Worm (Caenorhabditis elegans) whole organism, young adult: Measurements from ENCODE around the gene C14C6.2.

Source experiments
- B0019.2 ChIP-seq: fragments of 200-800 bp; sonication (Bioruptor generic); conservative IDR thresholded peaks from 2 replicates; pipeline ENCODE4 v1.3.6; 2022; ENCODE audit warnings: missing genetic modification reagents, missing genetic modification characterization, missing compliant biosample characterization
- C06A6.2 ChIP-seq: fragments of 200-800 bp; sonication (Bioruptor generic); conservative IDR thresholded peaks from 2 replicates; pipeline ENCODE4 v1.3.6; 2022; ENCODE audit warnings: missing genetic modification characterization, missing compliant biosample characterization
- F10E7.11 ChIP-seq: sonication (generic microtip); optimal IDR thresholded peaks from 2 replicates; lab custom pipeline; 2017; ENCODE audit warnings: mild to moderate bottlenecking, missing genetic modification characterization, moderate library complexity, missing compliant biosample characterization
- F22D6.2 ChIP-seq: sonication (generic microtip); optimal IDR thresholded peaks from 2 replicates; lab custom pipeline; 2016; ENCODE audit warnings: mild to moderate bottlenecking, missing genetic modification characterization, missing compliant biosample characterization
- F23B12.7 ChIP-seq: sonication (generic microtip); optimal IDR thresholded peaks from 2 replicates; lab custom pipeline; 2017; ENCODE audit warnings: missing genetic modification characterization, mild to moderate bottlenecking, missing compliant biosample characterization, antibody characterized with exemption, moderate library complexity; ENCODE audit not compliant: insufficient read depth
- F37B4.10 ChIP-seq: fragments of 200-800 bp; sonication (Bioruptor generic); IDR thresholded peaks from 2 replicates; pipeline ENCODE4 v1.3.6; 2022; ENCODE audit warnings: missing genetic modification characterization, missing compliant biosample characterization
- F39B2.1 ChIP-seq: fragments of 200-800 bp; sonication (Bioruptor generic); IDR thresholded peaks from 2 replicates; pipeline ENCODE4 v1.3.6; 2022; ENCODE audit warnings: missing genetic modification reagents, missing genetic modification characterization, missing compliant biosample characterization
- F55B11.4 ChIP-seq: sonication (generic microtip); optimal IDR thresholded peaks from 2 replicates; lab custom pipeline; 2016; ENCODE audit warnings: missing compliant biosample characterization, missing genetic modification characterization, borderline replicate concordance; ENCODE audit not compliant: insufficient read depth
- T07F8.4 ChIP-seq: sonication (generic microtip); optimal IDR thresholded peaks from 2 replicates; lab custom pipeline; 2016; ENCODE audit warnings: mild to moderate bottlenecking, missing genetic modification characterization, moderate library complexity, missing compliant biosample characterization
- T26A5.8 ChIP-seq: sonication (generic microtip); optimal IDR thresholded peaks from 2 replicates; lab custom pipeline; 2016; ENCODE audit warnings: missing genetic modification characterization, missing compliant biosample characterization
- Y53G8AR.9 ChIP-seq: fragments of 200-800 bp; sonication (Bioruptor generic); conservative IDR thresholded peaks from 2 replicates; pipeline ENCODE4 v1.3.6; 2022; ENCODE audit warnings: missing genetic modification reagents, missing genetic modification characterization, missing compliant biosample characterization
- ama-1 ChIP-seq, 3 experiments: fragments of 150-350 bp in 1 of 3; sonication (generic microtip) in 2 of 3; optimal IDR thresholded peaks; 2 replicates each; lab custom pipeline; 2014 to 2018; ENCODE audit warnings: missing biosample characterization in 2 of 3, missing genetic modification characterization in 2 of 3, missing genetic modification reagents in 2 of 3
- aptf-2 ChIP-seq: fragments of 200-800 bp; sonication (Bioruptor generic); conservative IDR thresholded peaks from 2 replicates; pipeline ENCODE4 v1.3.6; 2022; ENCODE audit warnings: missing genetic modification reagents, missing genetic modification characterization, missing compliant biosample characterization
- atf-7 ChIP-seq: sonication (generic microtip); optimal IDR thresholded peaks from 2 replicates; lab custom pipeline; 2017; ENCODE audit warnings: mild to moderate bottlenecking, missing genetic modification characterization, missing compliant biosample characterization
- bed-2 ChIP-seq: fragments of 200-800 bp; sonication (Bioruptor generic); IDR thresholded peaks from 2 replicates; pipeline ENCODE4 v1.3.6; 2022; ENCODE audit warnings: missing genetic modification reagents, missing genetic modification characterization, missing compliant biosample characterization
- ceh-100 ChIP-seq: fragments of 200-800 bp; sonication (Bioruptor generic); IDR thresholded peaks from 2 replicates; pipeline ENCODE4 v1.3.6; 2022; ENCODE audit warnings: missing genetic modification reagents, missing genetic modification characterization, missing compliant biosample characterization
- ceh-27 ChIP-seq: fragments of 200-800 bp; sonication (Bioruptor generic); optimal IDR thresholded peaks from 2 replicates; lab custom pipeline; 2018; ENCODE audit warnings: mild to moderate bottlenecking, missing genetic modification characterization, moderate library complexity, missing compliant biosample characterization
- ceh-79 ChIP-seq: sonication (generic microtip); optimal IDR thresholded peaks from 2 replicates; lab custom pipeline; 2017; ENCODE audit warnings: mild to moderate bottlenecking, missing genetic modification characterization, missing compliant biosample characterization
- die-1 ChIP-seq: sonication (generic microtip); optimal IDR thresholded peaks from 2 replicates; lab custom pipeline; 2016; ENCODE audit warnings: missing genotype, mild to moderate bottlenecking, missing genetic modification characterization, missing compliant biosample characterization
- dox-1 ChIP-seq: fragments of 200-800 bp; sonication (Bioruptor generic); IDR thresholded peaks from 2 replicates; pipeline ENCODE4 v1.3.6; 2022; ENCODE audit warnings: missing genetic modification reagents, missing genetic modification characterization, missing compliant biosample characterization
- ets-4 ChIP-seq: fragments of 200-800 bp; sonication (Bioruptor generic); optimal IDR thresholded peaks from 2 replicates; lab custom pipeline; 2018; ENCODE audit warnings: mild to moderate bottlenecking, missing genetic modification characterization, missing compliant biosample characterization
- hmg-20 ChIP-seq: fragments of 200-800 bp; sonication (Bioruptor generic); IDR thresholded peaks from 2 replicates; pipeline ENCODE4 v1.3.6; 2022; ENCODE audit warnings: missing genetic modification reagents, missing genetic modification characterization, missing compliant biosample characterization
- hrde-1 ChIP-seq: sonication (generic microtip); optimal IDR thresholded peaks from 2 replicates; lab custom pipeline; 2016; ENCODE audit warnings: missing genetic modification characterization, mild to moderate bottlenecking, missing compliant biosample characterization, moderate library complexity, missing genotype, missing genetic modification reagents, borderline replicate concordance
- hsf-1 ChIP-seq: fragments of 200-800 bp; sonication (Bioruptor generic); IDR thresholded peaks from 2 replicates; pipeline ENCODE4 v1.3.6; 2022; ENCODE audit warnings: missing genetic modification reagents, missing genetic modification characterization, missing compliant biosample characterization
- lsl-1 ChIP-seq: fragments of 200-800 bp; sonication (Bioruptor generic); optimal IDR thresholded peaks from 2 replicates; lab custom pipeline; 2018; ENCODE audit warnings: mild to moderate bottlenecking, missing genetic modification characterization, moderate library complexity, missing compliant biosample characterization
- madf-10 ChIP-seq: sonication (generic microtip); optimal IDR thresholded peaks from 2 replicates; lab custom pipeline; 2016; ENCODE audit warnings: mild to moderate bottlenecking, missing genetic modification characterization, missing compliant biosample characterization
- madf-8 ChIP-seq: fragments of 200-800 bp; sonication (Bioruptor generic); conservative IDR thresholded peaks from 2 replicates; pipeline ENCODE4 v1.3.6; 2022; ENCODE audit warnings: missing genetic modification reagents, missing genetic modification characterization, missing compliant biosample characterization
- mel-28 ChIP-seq: sonication (generic microtip); optimal IDR thresholded peaks from 2 replicates; lab custom pipeline; 2016; ENCODE audit warnings: borderline replicate concordance, mild to moderate bottlenecking, missing genetic modification characterization, missing compliant biosample characterization
- nfyb-1 ChIP-seq: fragments of 200-800 bp; sonication (Bioruptor generic); IDR thresholded peaks from 2 replicates; pipeline ENCODE4 v1.3.6; 2022; ENCODE audit warnings: missing genetic modification reagents, missing genetic modification characterization, missing compliant biosample characterization
- rcor-1 ChIP-seq: fragments of 200-800 bp; sonication (Bioruptor generic); IDR thresholded peaks from 2 replicates; pipeline ENCODE4 v1.3.6; 2022; ENCODE audit warnings: missing genetic modification reagents, missing genetic modification characterization, missing compliant biosample characterization
- rec-8 ChIP-seq, 2 experiments: sonication (generic microtip); optimal IDR thresholded peaks; 2 replicates each; lab custom pipeline; 2016; ENCODE audit warnings: mild to moderate bottlenecking in 2 of 2, missing genetic modification characterization in 2 of 2, missing genetic modification reagents in 2 of 2, missing genotype in 2 of 2, missing biosample characterization in 1 of 2, missing compliant biosample characterization in 1 of 2, moderate library complexity in 1 of 2
- rpc-1 ChIP-seq, 2 experiments: fragments of 150-350 bp in 1 of 2; sonication (generic microtip) in 1 of 2; optimal IDR thresholded peaks; 2 replicates each; lab custom pipeline; 2014 to 2018; ENCODE audit warnings: missing biosample characterization in 1 of 2, missing genetic modification characterization in 1 of 2, missing genetic modification reagents in 1 of 2, missing genotype in 1 of 2
- sea-2 ChIP-seq: fragments of 200-800 bp; sonication (Bioruptor generic); IDR thresholded peaks from 2 replicates; pipeline ENCODE4 v1.3.6; 2022; ENCODE audit warnings: missing genetic modification characterization, missing compliant biosample characterization
- snpc-1.1 ChIP-seq: sonication (generic microtip); optimal IDR thresholded peaks from 2 replicates; lab custom pipeline; 2017; ENCODE audit warnings: missing genetic modification characterization, mild to moderate bottlenecking, missing compliant biosample characterization, antibody characterized with exemption, moderate library complexity, missing genotype, missing genetic modification reagents; ENCODE audit not compliant: insufficient read depth
- snpc-3.4 ChIP-seq: sonication (generic microtip); optimal IDR thresholded peaks from 2 replicates; lab custom pipeline; 2017; ENCODE audit warnings: missing genetic modification characterization, mild to moderate bottlenecking, missing compliant biosample characterization, antibody characterized with exemption, moderate library complexity, missing genotype, missing genetic modification reagents
- snpc-4 ChIP-seq, 5 experiments: fragments of 150-350 bp in 1 of 5; sonication (generic microtip) in 4 of 5; optimal IDR thresholded peaks; 2 replicates each; lab custom pipeline; 2014 to 2018; ENCODE audit warnings: missing genetic modification characterization in 5 of 5, missing biosample characterization in 3 of 5, antibody characterized with exemption in 2 of 5, mild to moderate bottlenecking in 2 of 5, missing compliant biosample characterization in 2 of 5, missing genotype in 2 of 5, moderate library complexity in 2 of 5, missing genetic modification reagents in 1 of 5
- somi-1 ChIP-seq: fragments of 200-800 bp; sonication (Bioruptor generic); optimal IDR thresholded peaks from 2 replicates; lab custom pipeline; 2018; ENCODE audit warnings: mild to moderate bottlenecking, missing genetic modification characterization, missing compliant biosample characterization
- unc-130 ChIP-seq: sonication (generic microtip); optimal IDR thresholded peaks from 2 replicates; lab custom pipeline; 2016; ENCODE audit warnings: missing genetic modification reagents, missing genetic modification characterization, missing compliant biosample characterization

C14C6.2 gene

ce11 chrV:547980-548379, 15.0 kb upstream of the C14C6.2 start, which contains the start of gene C14C6.6:
Gene C14C6.6, minus strand, starts transcription at chrV:548080.
- TF ChIP-seq F23B12.7 (tag; lab: Kevin White, UChicago), result no peak
- no peak for TF ChIP-seq F10E7.11 (tag; lab: Kevin White, UChicago)
- no peak for TF ChIP-seq lsl-1
- no peak for TF ChIP-seq Y53G8AR.9 (GFP tag; lab: Robert Waterston, UW)
- no peak for TF ChIP-seq mel-28 (tag; lab: Kevin White, UChicago)
- TF ChIP-seq ama-1 (optimal IDR thresholded peaks at IDR 0.05; lab: Kevin White, UChicago), result no peak
- no peak for TF ChIP-seq ama-1 (GFP tag; optimal IDR thresholded peaks at IDR 0.05; lab: Kevin White, UChicago)
- TF ChIP-seq nfyb-1 (GFP tag; lab: Robert Waterston, UW), result no peak
- no peak for TF ChIP-seq bed-2 (GFP tag; lab: Robert Waterston, UW)
- no peak for TF ChIP-seq T26A5.8
- no peak for TF ChIP-seq F22D6.2
- TF ChIP-seq ceh-27 (GFP tag; lab: Kevin White, UChicago), result no peak
- no peak for TF ChIP-seq ets-4
- TF ChIP-seq ceh-100 (GFP tag; lab: Robert Waterston, UW), result no peak
- no peak for TF ChIP-seq C06A6.2 (GFP tag; lab: Robert Waterston, UW)
- TF ChIP-seq F37B4.10 (GFP tag; lab: Robert Waterston, UW), result no peak
- TF ChIP-seq aptf-2, result no peak
- no peak for TF ChIP-seq sea-2 (GFP tag; lab: Robert Waterston, UW)
- no peak for TF ChIP-seq madf-8 (GFP tag; lab: Robert Waterston, UW)
- TF ChIP-seq hsf-1, result no peak
- no peak for TF ChIP-seq hmg-20 (GFP tag; lab: Robert Waterston, UW)
- TF ChIP-seq, all 124 proteins: peak for 0

DNA sequence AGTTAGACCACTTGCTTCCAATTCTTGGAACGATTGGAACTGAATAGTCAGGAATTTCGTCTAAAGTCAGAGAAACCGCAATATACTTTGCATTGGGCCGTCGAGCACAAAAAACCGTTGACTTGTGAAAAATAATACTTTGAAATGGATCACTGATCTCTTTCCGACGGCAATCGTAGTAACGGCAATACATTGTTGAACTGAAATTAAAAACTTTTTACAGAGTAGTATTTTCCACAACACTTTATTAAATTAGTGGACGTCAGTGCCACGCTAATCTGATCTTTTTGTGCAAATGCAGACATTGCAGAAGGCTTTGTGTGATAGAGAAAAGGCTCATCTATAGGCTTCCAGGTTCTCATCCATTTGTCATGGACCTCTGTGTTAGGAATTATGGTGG, 10.5 kb upstream of the C14C6.2 start:
- TF ChIP-seq snpc-1.1 (tag; lab: Kevin White, UChicago) (no peak), ceh-79 (no peak), dox-1 (GFP tag; lab: Robert Waterston, UW) (no peak), madf-10 (tag; lab: Kevin White, UChicago) (no peak), F55B11.4 (tag; lab: Kevin White, UChicago) (no peak), die-1 (tag; lab: Kevin White, UChicago) (no peak), atf-7 (tag; lab: Kevin White, UChicago) (no peak), rec-8 (tag; optimal IDR thresholded peaks at IDR 0.05; lab: Kevin White, UChicago) (no peak), Y53G8AR.9 (GFP tag; lab: Robert Waterston, UW) (no peak), rcor-1 (GFP tag; lab: Robert Waterston, UW) (no peak), somi-1 (GFP tag; lab: Kevin White, UChicago) (no peak), unc-130 (GFP tag; lab: Kevin White, UChicago) (no peak), rpc-1 (optimal IDR thresholded peaks at IDR 0.05; lab: Kevin White, UChicago) (no peak), rpc-1 (tag; optimal IDR thresholded peaks at IDR 0.05; lab: Kevin White, UChicago) (no peak), snpc-4 (GFP tag; optimal IDR thresholded peaks at IDR 0.05; lab: Kevin White, UChicago) (no peak), snpc-4 (tag; optimal IDR thresholded peaks at IDR 0.05; lab: Kevin White, UChicago) (no peak), T07F8.4 (no peak), B0019.2 (no peak), F39B2.1 (GFP tag; lab: Robert Waterston, UW) (no peak), snpc-3.4 (tag; lab: Kevin White, UChicago) (no peak), hrde-1 (tag; lab: Kevin White, UChicago) (no peak)
